Worm (Caenorhabditis elegans): ENCODE measurements around the gene pqn-80.

The pqn-80 gene

DNA sequence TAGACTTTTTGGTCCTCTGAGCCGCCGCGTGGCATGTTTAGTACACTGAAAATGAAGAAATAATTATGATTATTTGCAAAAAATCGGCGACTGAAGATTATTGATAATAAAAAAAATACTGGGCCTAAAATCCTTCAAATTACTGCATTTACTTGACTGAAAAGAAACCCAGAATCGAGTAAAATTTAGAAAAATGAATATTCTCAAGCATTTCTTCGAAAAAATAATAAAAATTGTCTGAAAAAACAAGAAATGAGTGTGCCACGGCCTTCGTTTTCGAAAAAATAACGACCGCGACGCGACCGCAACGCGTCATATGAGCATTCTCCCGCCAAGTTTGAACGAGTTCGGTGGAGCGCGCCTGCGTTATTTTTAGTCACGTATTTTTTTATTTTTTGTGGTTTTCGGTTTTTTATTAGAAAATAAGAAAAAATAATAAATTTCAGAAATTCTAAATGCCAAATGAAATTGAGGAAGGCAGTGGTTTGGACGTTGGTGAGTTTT is 61.6 kb downstream of the pqn-80 start, which contains the start of the genes rsp-3 and spin-4 (continued):
- TF ChIP-seq madf-10 (tag; optimal IDR thresholded peaks at IDR 0.05) (no peak), ztf-6 (GFP tag; IDR thresholded peaks at IDR 0.05) (no peak), aptf-3 (GFP tag; IDR thresholded peaks at IDR 0.05) (no peak), nfyb-1 (GFP tag; IDR thresholded peaks at IDR 0.05) (no peak), rcor-1 (GFP tag; IDR thresholded peaks at IDR 0.05) (no peak), nfya-1 (tag; optimal IDR thresholded peaks at IDR 0.05; ENCODE audit: borderline replicate concordance, insufficient read depth) (no peak), C06A6.2 (GFP tag; conservative IDR thresholded peaks at IDR 0.05) (no peak), lir-1 (GFP tag; conservative IDR thresholded peaks at IDR 0.05) (no peak), nhr-90 (tag; optimal IDR thresholded peaks at IDR 0.05) (no peak), lin-35 (GFP tag; optimal IDR thresholded peaks at IDR 0.05) (peak in 1 of 3 experiments; percentile 89), lsl-1 (GFP tag; optimal IDR thresholded peaks at IDR 0.05) (peak; percentile 57), ceh-91 (GFP tag; IDR thresholded peaks at IDR 0.05) (peak; percentile 61), F39B2.1 (GFP tag; IDR thresholded peaks at IDR 0.05) (no peak), ama-1 (optimal IDR thresholded peaks at IDR 0.05) (no peak), ama-1 (GFP tag; optimal IDR thresholded peaks at IDR 0.05) (no peak), F57A8.1 (GFP tag; optimal IDR thresholded peaks at IDR 0.05) (no peak), F49E8.2 (tag; optimal IDR thresholded peaks at IDR 0.05; ENCODE audit: insufficient read depth) (no peak), Y95B8A.8 (GFP tag; IDR thresholded peaks at IDR 0.05) (no peak), K12H6.12 (tag; optimal IDR thresholded peaks at IDR 0.05) (no peak), ztf-26 (tag; optimal IDR thresholded peaks at IDR 0.05) (no peak), ets-4 (GFP tag; optimal IDR thresholded peaks at IDR 0.05) (no peak), madf-3 (GFP tag; IDR thresholded peaks at IDR 0.05) (peak; percentile 99), nfya-2 (GFP tag; IDR thresholded peaks at IDR 0.05) (no peak), bed-2 (GFP tag; IDR thresholded peaks at IDR 0.05) (no peak), hmg-20 (GFP tag; IDR thresholded peaks at IDR 0.05) (no peak), attf-6 (GFP tag; IDR thresholded peaks at IDR 0.05) (no peak), snpc-4 (GFP tag; optimal IDR thresholded peaks at IDR 0.05) (no peak), snpc-4 (tag; optimal IDR thresholded peaks at IDR 0.05) (no peak), attf-3 (GFP tag; conservative IDR thresholded peaks at IDR 0.05) (no peak), cebp-1 (GFP tag; IDR thresholded peaks at IDR 0.05) (no peak), cebp-1 (tag; optimal IDR thresholded peaks at IDR 0.05) (peak; percentile 28), mcd-1 (GFP tag; IDR thresholded peaks at IDR 0.05) (peak; percentile 86), hrde-1 (tag; optimal IDR thresholded peaks at IDR 0.05; ENCODE audit: borderline replicate concordance) (no peak), lag-1 (GFP tag; IDR thresholded peaks at IDR 0.05) (no peak), efl-1 (GFP tag; optimal IDR thresholded peaks at IDR 0.05) (peak; percentile 86), madf-8 (GFP tag; conservative IDR thresholded peaks at IDR 0.05) (peak; percentile 40; the same call in 1 of the 2 replicates), tbp1 (GFP tag; optimal IDR thresholded peaks at IDR 0.05) (peak; percentile 36)

ce11 chrIII:12697591-12697990 is 71.2 kb downstream of the pqn-80 start:
- no peak for TF ChIP-seq Y95B8A.8 (GFP tag; IDR thresholded peaks at IDR 0.05)
- no peak for TF ChIP-seq Y56A3A.18 (GFP tag; IDR thresholded peaks at IDR 0.05)
- no peak for TF ChIP-seq cebp-2 (GFP tag; IDR thresholded peaks at IDR 0.05)
- TF ChIP-seq attf-6 (GFP tag; IDR thresholded peaks at IDR 0.05): no peak
- TF ChIP-seq K12H6.12 (tag; optimal IDR thresholded peaks at IDR 0.05): no peak
- TF ChIP-seq dox-1 (GFP tag; IDR thresholded peaks at IDR 0.05): no peak
- TF ChIP-seq tbx-9 (tag; optimal IDR thresholded peaks at IDR 0.05; ENCODE audit: borderline replicate concordance): no peak
- no peak for TF ChIP-seq F57C9.4 (tag; optimal IDR thresholded peaks at IDR 0.05)
- TF ChIP-seq let-607 (tag; optimal IDR thresholded peaks at IDR 0.05): no peak
- TF ChIP-seq ztf-26 (tag; optimal IDR thresholded peaks at IDR 0.05): no peak
- TF ChIP-seq lsl-1 (GFP tag; optimal IDR thresholded peaks at IDR 0.05): no peak
- TF ChIP-seq B0261.1 (tag; optimal IDR thresholded peaks at IDR 0.05): no peak

Data from whole organism, young adult.